Worm (Caenorhabditis elegans): ENCODE results near the gene gei-4.

DNA sequence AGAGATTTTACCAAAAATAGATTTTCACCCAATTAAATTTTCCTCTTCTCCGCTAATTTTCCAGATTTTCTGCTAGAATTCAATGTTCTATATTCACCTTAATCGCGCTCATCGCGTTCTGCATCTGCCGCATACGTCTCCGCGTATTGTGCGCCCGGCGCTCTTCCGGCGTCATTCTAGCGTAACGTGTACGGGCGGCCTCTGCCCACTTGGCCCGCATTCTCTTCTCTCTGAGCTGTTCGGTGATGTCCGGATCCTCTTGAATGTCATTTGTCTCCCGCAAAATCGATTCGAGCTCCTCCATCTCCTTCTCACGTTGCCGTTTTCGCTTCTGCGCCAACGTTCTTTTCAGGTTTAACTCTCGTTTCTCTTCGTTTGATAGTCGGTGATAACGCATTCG, 7.7 kb downstream of the gei-4 start:
- TF ChIP-seq klf-2 (GFP tag; conservative IDR thresholded peaks at IDR 0.05) (no peak), cog-1 (tag; optimal IDR thresholded peaks at IDR 0.05) (no peak), flt-1 (GFP tag; IDR thresholded peaks at IDR 0.05) (no peak), med-1 (GFP tag; optimal IDR thresholded peaks at IDR 0.05; ENCODE audit: insufficient read depth) (no peak), tab-1 (GFP tag; IDR thresholded peaks at IDR 0.05) (no peak)
